Fruit fly (Drosophila melanogaster) whole organism, embryonic: ENCODE data around the gene org-1.

Source experiments
- Adf1 ChIP-seq: fragments of 200-800 bp; sonication (Bioruptor generic); IDR thresholded peaks from 2 replicates; pipeline ENCODE4 v1.3.6; 2022; ENCODE audit warnings: missing biosample characterization, missing genetic modification characterization
- Atf6 ChIP-seq: fragments of 200-800 bp; sonication (Bioruptor generic); IDR thresholded peaks from 2 replicates; pipeline ENCODE4 v1.3.6; 2022; ENCODE audit warnings: missing biosample characterization, missing genetic modification characterization
- CG12769 ChIP-seq: fragments of 200-800 bp; sonication (Bioruptor generic); optimal IDR thresholded peaks from 2 replicates; lab custom pipeline; 2019; ENCODE audit warnings: missing biosample characterization, mild to moderate bottlenecking, missing genetic modification characterization, moderate library complexity
- CG13287 ChIP-seq: fragments of 200-800 bp; sonication (Bioruptor generic); IDR thresholded peaks from 2 replicates; pipeline ENCODE4 v1.3.6; 2022; ENCODE audit warnings: missing biosample characterization, missing genetic modification characterization; ENCODE audit not compliant: partially characterized antibody
- CG13296 ChIP-seq: fragments of 200-800 bp; sonication (Bioruptor generic); optimal IDR thresholded peaks from 3 replicates; lab custom pipeline; 2018; ENCODE audit warnings: missing biosample characterization, mild to moderate bottlenecking, missing genetic modification characterization
- CG13424 ChIP-seq: fragments of 200-800 bp; sonication (Bioruptor generic); optimal IDR thresholded peaks from 2 replicates; lab custom pipeline; 2019; ENCODE audit warnings: missing biosample characterization, mild to moderate bottlenecking, missing genetic modification characterization, moderate library complexity
- CG13894 ChIP-seq: fragments of 200-800 bp; sonication (Bioruptor generic); optimal IDR thresholded peaks from 3 replicates; lab custom pipeline; 2018; ENCODE audit warnings: missing biosample characterization, mild to moderate bottlenecking, missing genetic modification characterization, moderate library complexity
- CG14860 ChIP-seq: fragments of 200-800 bp; sonication (Bioruptor generic); IDR thresholded peaks from 3 replicates; pipeline ENCODE4 v1.3.6; 2022; ENCODE audit warnings: missing biosample characterization, missing genetic modification characterization; ENCODE audit not compliant: partially characterized antibody
- CG15479 ChIP-seq: fragments of 200-800 bp; sonication (Bioruptor generic); optimal IDR thresholded peaks from 3 replicates; lab custom pipeline; 2019; ENCODE audit warnings: missing biosample characterization, mild to moderate bottlenecking, missing genetic modification characterization, moderate library complexity
- CG1602 ChIP-seq: fragments of 200-800 bp; sonication (Bioruptor generic); optimal IDR thresholded peaks from 3 replicates; lab custom pipeline; 2016; ENCODE audit warnings: missing biosample characterization, missing genetic modification characterization
- CG16815 ChIP-seq: fragments of 200-800 bp; sonication (Bioruptor generic); optimal IDR thresholded peaks from 3 replicates; lab custom pipeline; 2017; ENCODE audit warnings: missing biosample characterization, mild to moderate bottlenecking, missing genetic modification characterization
- CG17328 ChIP-seq: fragments of 200-800 bp; sonication (Bioruptor generic); IDR thresholded peaks from 2 replicates; pipeline ENCODE4 v1.3.6; 2022; ENCODE audit warnings: missing biosample characterization, missing genetic modification characterization
- CG17829 ChIP-seq: fragments of 200-800 bp; optimal IDR thresholded peaks from 2 replicates; lab custom pipeline; 2019; ENCODE audit warnings: missing biosample characterization, mild to moderate bottlenecking, missing genetic modification characterization, moderate library complexity
- CG18619 ChIP-seq: fragments of 200-800 bp; sonication (Bioruptor generic); optimal IDR thresholded peaks from 3 replicates; lab custom pipeline; 2017; ENCODE audit warnings: missing biosample characterization, mild to moderate bottlenecking, missing genetic modification characterization
- CG2889 ChIP-seq: fragments of 200-800 bp; sonication (Bioruptor generic); IDR thresholded peaks from 3 replicates; pipeline ENCODE4 v1.3.6; 2022; ENCODE audit warnings: missing biosample characterization, missing genetic modification characterization
- CG31224 ChIP-seq: fragments of 200-800 bp; sonication (Bioruptor generic); IDR thresholded peaks from 2 replicates; pipeline ENCODE4 v1.3.6; 2022; ENCODE audit warnings: missing biosample characterization, missing genetic modification characterization
- CG32767 ChIP-seq: fragments of 200-800 bp; sonication (Bioruptor generic); IDR thresholded peaks from 2 replicates; pipeline ENCODE4 v1.3.6; 2022; ENCODE audit warnings: missing biosample characterization, missing genetic modification characterization
- CG33557 ChIP-seq: fragments of 200-800 bp; sonication (Bioruptor generic); optimal IDR thresholded peaks from 2 replicates; lab custom pipeline; 2019; ENCODE audit warnings: missing biosample characterization, mild to moderate bottlenecking, missing genetic modification characterization, moderate library complexity
- CG34376 ChIP-seq: fragments of 200-800 bp; sonication (Bioruptor generic); optimal IDR thresholded peaks from 2 replicates; lab custom pipeline; 2018; ENCODE audit warnings: missing biosample characterization, mild to moderate bottlenecking, missing genetic modification characterization
- CG34422 ChIP-seq: fragments of 200-800 bp; sonication (Bioruptor generic); IDR thresholded peaks from 3 replicates; pipeline ENCODE4 v1.3.6; 2022; ENCODE audit warnings: missing biosample characterization, missing genetic modification characterization
- CG4854 ChIP-seq: fragments of 200-800 bp; sonication (Bioruptor generic); optimal IDR thresholded peaks from 2 replicates; lab custom pipeline; 2016; ENCODE audit warnings: missing biosample characterization, missing genetic modification characterization, inconsistent platforms
- CG6272 ChIP-seq: fragments of 200-800 bp; sonication (Bioruptor generic); IDR thresholded peaks from 2 replicates; pipeline ENCODE4 v1.3.6; 2022; ENCODE audit warnings: missing biosample characterization, missing genetic modification characterization
- CG7963 ChIP-seq: fragments of 200-800 bp; sonication (Bioruptor generic); IDR thresholded peaks from 3 replicates; pipeline ENCODE4 v1.3.6; 2022; ENCODE audit warnings: missing biosample characterization, missing genetic modification characterization; ENCODE audit not compliant: partially characterized antibody
- CG9727 ChIP-seq: fragments of 200-800 bp; sonication (Bioruptor generic); optimal IDR thresholded peaks from 3 replicates; lab custom pipeline; 2017; ENCODE audit warnings: missing biosample characterization, mild to moderate bottlenecking, missing genetic modification characterization
- D19A ChIP-seq: fragments of 200-800 bp; optimal IDR thresholded peaks from 3 replicates; lab custom pipeline; 2019; ENCODE audit warnings: missing biosample characterization, mild to moderate bottlenecking, missing genetic modification characterization, moderate library complexity
- D19B ChIP-seq: fragments of 200-800 bp; sonication (Bioruptor generic); optimal IDR thresholded peaks from 2 replicates; lab custom pipeline; 2017; ENCODE audit warnings: missing biosample characterization, mild to moderate bottlenecking, missing genetic modification characterization
- Dad ChIP-seq: fragments of 200-800 bp; sonication (Bioruptor generic); optimal IDR thresholded peaks from 3 replicates; lab custom pipeline; 2016; ENCODE audit warnings: missing biosample characterization, missing genetic modification characterization
- Hand ChIP-seq: fragments of 200-800 bp; sonication (Bioruptor generic); optimal IDR thresholded peaks from 2 replicates; lab custom pipeline; 2017; ENCODE audit warnings: mild to moderate bottlenecking, missing biosample characterization, missing genetic modification reagents, missing genetic modification characterization
- Hsf ChIP-seq: fragments of 200-800 bp; sonication (Bioruptor generic); optimal IDR thresholded peaks from 3 replicates; lab custom pipeline; 2016; ENCODE audit warnings: missing biosample characterization, missing genetic modification characterization
- MTF-1 ChIP-seq: fragments of 200-800 bp; sonication (Bioruptor generic); optimal IDR thresholded peaks from 2 replicates; lab custom pipeline; 2018; ENCODE audit warnings: missing biosample characterization, mild to moderate bottlenecking, missing genetic modification characterization, borderline replicate concordance
- Mes4 ChIP-seq: fragments of 200-800 bp; sonication (Bioruptor generic); optimal IDR thresholded peaks from 2 replicates; lab custom pipeline; 2016; ENCODE audit warnings: missing biosample characterization, missing genetic modification characterization
- NC2β ChIP-seq: fragments of 200-800 bp; sonication (Bioruptor generic); optimal IDR thresholded peaks from 2 replicates; lab custom pipeline; 2016; ENCODE audit warnings: missing biosample characterization, missing genetic modification characterization
- NFAT ChIP-seq: fragments of 200-800 bp; sonication (Bioruptor generic); IDR thresholded peaks from 2 replicates; pipeline ENCODE4 v1.3.6; 2022; ENCODE audit warnings: missing biosample characterization, missing genetic modification characterization
- Side ChIP-seq: fragments of 200-800 bp; sonication (Bioruptor generic); optimal IDR thresholded peaks from 2 replicates; lab custom pipeline; 2016; ENCODE audit warnings: missing biosample characterization, missing genetic modification characterization
- Xbp1 ChIP-seq: fragments of 200-800 bp; sonication (Bioruptor generic); optimal IDR thresholded peaks from 3 replicates; lab custom pipeline; 2016; ENCODE audit warnings: missing biosample characterization, mild to moderate bottlenecking, missing genetic modification characterization
- YL-1 ChIP-seq: fragments of 200-800 bp; sonication (Bioruptor generic); optimal IDR thresholded peaks from 3 replicates; lab custom pipeline; 2017; ENCODE audit warnings: missing biosample characterization, mild to moderate bottlenecking, missing genetic modification characterization
- bowl ChIP-seq: fragments of 200-800 bp; sonication (Bioruptor generic); IDR thresholded peaks from 2 replicates; pipeline ENCODE4 v1.3.6; 2022; ENCODE audit warnings: missing biosample characterization, missing genetic modification characterization
- crol ChIP-seq: fragments of 200-800 bp; sonication (Bioruptor generic); IDR thresholded peaks from 2 replicates; pipeline ENCODE4 v1.3.6; 2022; ENCODE audit warnings: missing biosample characterization, missing genetic modification characterization
- dmrt11E ChIP-seq: fragments of 200-800 bp; sonication (Bioruptor generic); optimal IDR thresholded peaks from 3 replicates; lab custom pipeline; 2018; ENCODE audit warnings: missing biosample characterization, mild to moderate bottlenecking, missing genetic modification characterization, moderate library complexity
- fd96Cb ChIP-seq: fragments of 200-800 bp; sonication (Bioruptor generic); optimal IDR thresholded peaks from 2 replicates; lab custom pipeline; 2018; ENCODE audit warnings: missing biosample characterization, mild to moderate bottlenecking, missing genetic modification characterization, moderate library complexity
- kah ChIP-seq: fragments of 200-800 bp; sonication (Bioruptor generic); optimal IDR thresholded peaks from 2 replicates; lab custom pipeline; 2018; ENCODE audit warnings: missing biosample characterization, mild to moderate bottlenecking, missing genetic modification characterization
- onecut ChIP-seq: fragments of 200-800 bp; sonication (Bioruptor generic); IDR thresholded peaks from 2 replicates; pipeline ENCODE4 v1.3.6; 2022; ENCODE audit warnings: missing biosample characterization, missing genetic modification characterization
- pfk ChIP-seq: fragments of 200-800 bp; sonication (Bioruptor generic); optimal IDR thresholded peaks from 2 replicates; lab custom pipeline; 2018; ENCODE audit warnings: missing biosample characterization, mild to moderate bottlenecking, missing genetic modification characterization, moderate library complexity
- repo ChIP-seq: fragments of 200-800 bp; sonication (Bioruptor generic); optimal IDR thresholded peaks from 2 replicates; lab custom pipeline; 2016; ENCODE audit warnings: missing biosample characterization, missing genetic modification characterization
- stc ChIP-seq: fragments of 200-800 bp; sonication (Bioruptor generic); IDR thresholded peaks from 2 replicates; pipeline ENCODE4 v1.3.6; 2022; ENCODE audit warnings: missing biosample characterization, missing genetic modification characterization
- unc-4 ChIP-seq: fragments of 200-800 bp; sonication (Bioruptor generic); IDR thresholded peaks from 2 replicates; pipeline ENCODE4 v1.3.6; 2022; ENCODE audit warnings: missing biosample characterization, missing genetic modification characterization; ENCODE audit not compliant: partially characterized antibody
- vvl ChIP-seq: fragments of 200-800 bp; sonication (Bioruptor generic); IDR thresholded peaks from 2 replicates; pipeline ENCODE4 v1.3.6; 2022; ENCODE audit warnings: missing biosample characterization, missing genetic modification characterization
- wdn ChIP-seq: fragments of 200-800 bp; sonication (Bioruptor generic); IDR thresholded peaks from 2 replicates; pipeline ENCODE4 v1.3.6; 2022; ENCODE audit warnings: missing biosample characterization, missing genetic modification characterization
- zen2 ChIP-seq: fragments of 200-800 bp; sonication (Bioruptor generic); IDR thresholded peaks from 3 replicates; pipeline ENCODE4 v1.3.6; 2022; ENCODE audit warnings: missing biosample characterization, missing genetic modification characterization; ENCODE audit not compliant: partially characterized antibody
- zfh1 ChIP-seq: fragments of 200-800 bp; sonication (Bioruptor generic); IDR thresholded peaks from 3 replicates; pipeline ENCODE4 v1.3.6; 2022; ENCODE audit warnings: missing biosample characterization, missing genetic modification characterization

Gene org-1

dm6 chrX:8411532-8411960 lies 43.3 kb downstream of the org-1 start, which contains the start of gene lawc (continued):
- TF ChIP-seq zen2 (no peak; the same call in 2 of the 3 replicates), CG15479 (GFP tag; lab: Kevin White, UChicago) (no peak), CG7963 (no peak), CG13894 (peak; percentile 59), Adf1 (GFP tag; lab: Robert Waterston, UW) (peak; percentile 94), CG12769 (tag; lab: Kevin White, UChicago) (peak; percentile 65), NC2β (GFP tag; lab: Kevin White, UChicago) (peak; percentile 12), CG34422 (peak; percentile 67; the same call in 1 of the 3 replicates), CG9727 (peak; percentile 7), kah (GFP tag; lab: Kevin White, UChicago) (peak; percentile 45), onecut (GFP tag; lab: Robert Waterston, UW) (peak; percentile 85), Xbp1 (GFP tag; lab: Kevin White, UChicago) (no peak), CG14860 (GFP tag; lab: Robert Waterston, UW) (no peak), CG34376 (GFP tag; lab: Kevin White, UChicago) (peak; percentile 85), CG17328 (GFP tag; lab: Robert Waterston, UW) (peak; percentile 41; the same call in 1 of the 2 replicates), Side (GFP tag; lab: Kevin White, UChicago) (peak; percentile 44), D19B (no peak), repo (GFP tag; lab: Kevin White, UChicago) (no peak), CG13296 (GFP tag; lab: Kevin White, UChicago) (peak; percentile 67), D19A (no peak), CG17829 (tag; lab: Kevin White, UChicago) (peak; percentile 54), Mes4 (GFP tag; lab: Kevin White, UChicago) (no peak), vvl (GFP tag; lab: Robert Waterston, UW) (peak; percentile 81), wdn (GFP tag; lab: Robert Waterston, UW) (peak; percentile 50; the same call in 1 of the 2 replicates), CG1602 (GFP tag; lab: Kevin White, UChicago) (no peak), zfh1 (GFP tag; lab: Robert Waterston, UW) (0 out of 3 replicates have a peak, but pooled peaks have one; percentile 43), YL-1 (GFP tag; lab: Kevin White, UChicago) (peak; percentile 36), Dad (GFP tag; lab: Kevin White, UChicago) (no peak), crol (GFP tag; lab: Robert Waterston, UW) (peak; percentile 93), CG4854 (GFP tag; lab: Kevin White, UChicago) (no peak), CG13424 (tag; lab: Kevin White, UChicago) (peak; percentile 13), stc (GFP tag; lab: Robert Waterston, UW) (peak; percentile 35; the same call in 1 of the 2 replicates), Hand (GFP tag; lab: Kevin White, UChicago) (peak; percentile 66), NFAT (GFP tag; lab: Robert Waterston, UW) (peak; percentile 56; the same call in 1 of the 2 replicates), CG16815 (GFP tag; lab: Kevin White, UChicago) (no peak), CG32767 (GFP tag; lab: Robert Waterston, UW) (peak; percentile 52; the same call in 1 of the 2 replicates), unc-4 (peak; percentile 38; the same call in 1 of the 2 replicates), fd96Cb (tag; lab: Kevin White, UChicago) (no peak), bowl (GFP tag; lab: Robert Waterston, UW) (peak; percentile 77; the same call in 1 of the 2 replicates), Hsf (no peak), CG6272 (GFP tag; lab: Robert Waterston, UW) (no peak), CG18619 (GFP tag; lab: Kevin White, UChicago) (peak; percentile 33), CG33557 (GFP tag; lab: Kevin White, UChicago) (no peak), CG31224 (GFP tag; lab: Robert Waterston, UW) (0 out of 2 replicates have a peak, but pooled peaks have one; percentile 12), pfk (peak; percentile 1), CG2889 (GFP tag; lab: Robert Waterston, UW) (0 out of 3 replicates have a peak, but pooled peaks have one; percentile 19), CG13287 (GFP tag; lab: Robert Waterston, UW) (peak; percentile 24; the same call in 1 of the 2 replicates), dmrt11E (tag; lab: Kevin White, UChicago) (no peak), Atf6 (peak; percentile 83; the same call in 1 of the 2 replicates), MTF-1 (GFP tag; lab: Kevin White, UChicago) (peak; percentile 34)
